Worm (Caenorhabditis elegans) whole organism, L4 larva: ENCODE results near the gene Y46C8AM.1.
A peak's percentile ranks its signal among the peaks of the same experiment; 100 is the strongest.
"Not testable (repeated sequence)": the region's sequence is repeated elsewhere in the genome, so short reads cannot be mapped to it uniquely, and the experiment has no call there.

Experiments
- F37D6.2 ChIP-seq: sonication (generic microtip); optimal IDR thresholded peaks from 2 replicates; lab custom pipeline; 2016; ENCODE audit warnings: mild to moderate bottlenecking, missing genetic modification characterization, missing compliant biosample characterization
- Y48G9A.11 ChIP-seq: fragments of 200-800 bp; sonication (Bioruptor generic); IDR thresholded peaks from 2 replicates; pipeline ENCODE4 v1.3.6; 2022; ENCODE audit warnings: missing genetic modification reagents, missing genetic modification characterization, missing compliant biosample characterization
- Y75B8A.6 ChIP-seq: fragments of 200-800 bp; sonication (Bioruptor generic); IDR thresholded peaks from 2 replicates; pipeline ENCODE4 v1.3.6; 2022; ENCODE audit warnings: missing genetic modification reagents, missing genetic modification characterization, missing compliant biosample characterization
- ZK337.2 ChIP-seq: fragments of 200-800 bp; sonication (Bioruptor generic); IDR thresholded peaks from 2 replicates; pipeline ENCODE4 v1.3.6; 2022; ENCODE audit warnings: missing genetic modification reagents, missing genetic modification characterization, missing compliant biosample characterization
- ZK546.5 ChIP-seq, 2 experiments: sonication (generic microtip); optimal IDR thresholded peaks; 2 replicates each; lab custom pipeline; 2017; ENCODE audit warnings: missing biosample characterization in 2 of 2, missing genetic modification characterization in 2 of 2
- aly-2 ChIP-seq: sonication (generic microtip); optimal IDR thresholded peaks from 2 replicates; lab custom pipeline; 2018; ENCODE audit warnings: missing biosample characterization, missing genetic modification characterization
- ceh-44 ChIP-seq: fragments of 200-800 bp; sonication (Bioruptor generic); IDR thresholded peaks from 2 replicates; pipeline ENCODE4 v1.3.6; 2022; ENCODE audit warnings: missing genetic modification reagents, missing genetic modification characterization, missing compliant biosample characterization
- ceh-62 ChIP-seq: sonication (generic microtip); optimal IDR thresholded peaks from 2 replicates; lab custom pipeline; 2017; ENCODE audit warnings: missing biosample characterization, missing genetic modification characterization
- ctbp-1 ChIP-seq: fragments of 200-800 bp; sonication (Bioruptor generic); IDR thresholded peaks from 2 replicates; pipeline ENCODE4 v1.3.6; 2022; ENCODE audit warnings: missing genetic modification reagents, missing genetic modification characterization, missing compliant biosample characterization
- daf-16 ChIP-seq, 3 experiments: sonication (generic microtip); optimal IDR thresholded peaks; 2 replicates each; lab custom pipeline; 2016 to 2017; ENCODE audit warnings: missing genetic modification characterization in 3 of 3, missing genetic modification reagents in 3 of 3, mild to moderate bottlenecking in 2 of 3, missing compliant biosample characterization in 2 of 3, missing biosample characterization in 1 of 3, moderate library complexity in 1 of 3
- daf-19 ChIP-seq: fragments of 200-800 bp; sonication (Bioruptor generic); conservative IDR thresholded peaks from 2 replicates; pipeline ENCODE4 v1.3.6; 2022; ENCODE audit warnings: missing genetic modification characterization, missing compliant biosample characterization
- dmd-6 ChIP-seq: fragments of 200-800 bp; sonication (Bioruptor generic); IDR thresholded peaks from 2 replicates; pipeline ENCODE4 v1.3.6; 2022; ENCODE audit warnings: missing genetic modification reagents, missing genetic modification characterization, missing compliant biosample characterization
- dmd-9 ChIP-seq: fragments of 200-800 bp; sonication (Bioruptor generic); IDR thresholded peaks from 2 replicates; pipeline ENCODE4 v1.3.6; 2022; ENCODE audit warnings: missing genetic modification reagents, missing genetic modification characterization, missing compliant biosample characterization
- duxl-1 ChIP-seq: sonication (generic microtip); optimal IDR thresholded peaks from 2 replicates; lab custom pipeline; 2016; ENCODE audit warnings: mild to moderate bottlenecking, missing genetic modification characterization, moderate library complexity, missing compliant biosample characterization; ENCODE audit not compliant: poor library complexity
- egl-27 ChIP-seq: sonication (generic microtip); optimal IDR thresholded peaks from 3 replicates; lab custom pipeline; 2017; ENCODE audit warnings: missing biosample characterization, missing genetic modification reagents, missing genetic modification characterization
- egl-43 ChIP-seq: fragments of 200-800 bp; sonication (Bioruptor generic); IDR thresholded peaks from 2 replicates; pipeline ENCODE4 v1.3.6; 2022; ENCODE audit warnings: missing genetic modification reagents, missing genetic modification characterization, missing compliant biosample characterization
- gei-8 ChIP-seq: fragments of 200-800 bp; sonication (Bioruptor generic); optimal IDR thresholded peaks from 2 replicates; lab custom pipeline; 2018; ENCODE audit warnings: mild to moderate bottlenecking, missing genetic modification characterization, missing compliant biosample characterization
- hlh-30 ChIP-seq: sonication (generic microtip); optimal IDR thresholded peaks from 2 replicates; lab custom pipeline; 2017; ENCODE audit warnings: antibody characterized with exemption, mild to moderate bottlenecking, missing genetic modification characterization, missing compliant biosample characterization; ENCODE audit not compliant: insufficient read depth
- lin-39 ChIP-seq: fragments of 150-350 bp; optimal IDR thresholded peaks from 2 replicates; lab custom pipeline; 2014; ENCODE audit warnings: missing biosample characterization, missing genetic modification reagents, missing genetic modification characterization
- mxl-2 ChIP-seq: fragments of 200-800 bp; sonication (Bioruptor generic); conservative IDR thresholded peaks from 2 replicates; pipeline ENCODE4 v1.3.6; 2022; ENCODE audit warnings: missing genetic modification reagents, missing genetic modification characterization, missing compliant biosample characterization
- mxl-3 ChIP-seq: fragments of 200-800 bp; sonication (Bioruptor generic); optimal IDR thresholded peaks from 2 replicates; lab custom pipeline; 2018; ENCODE audit warnings: mild to moderate bottlenecking, missing genetic modification characterization, missing compliant biosample characterization
- nhr-28 ChIP-seq: fragments of 150-350 bp; optimal IDR thresholded peaks from 2 replicates; lab custom pipeline; 2014; ENCODE audit warnings: missing biosample characterization, missing genetic modification characterization
- nhr-41 ChIP-seq: fragments of 200-800 bp; sonication (Bioruptor generic); IDR thresholded peaks from 2 replicates; pipeline ENCODE4 v1.3.6; 2022; ENCODE audit warnings: missing genetic modification reagents, missing genetic modification characterization, missing compliant biosample characterization
- pqm-1 ChIP-seq: sonication (generic microtip); optimal IDR thresholded peaks from 2 replicates; lab custom pipeline; 2017; ENCODE audit warnings: missing biosample characterization, missing genetic modification characterization
- rbr-2 ChIP-seq: sonication (generic microtip); optimal IDR thresholded peaks from 2 replicates; lab custom pipeline; 2016; ENCODE audit warnings: missing genotype, missing genetic modification characterization, missing compliant biosample characterization
- set-16 ChIP-seq: fragments of 200-800 bp; sonication (Bioruptor generic); IDR thresholded peaks from 2 replicates; pipeline ENCODE4 v1.3.6; 2022; ENCODE audit warnings: missing genetic modification reagents, missing genetic modification characterization, missing compliant biosample characterization
- snpc-1.2 ChIP-seq: fragments of 200-800 bp; sonication (Bioruptor generic); IDR thresholded peaks from 2 replicates; pipeline ENCODE4 v1.3.6; 2022; ENCODE audit warnings: missing genetic modification reagents, missing genetic modification characterization, missing compliant biosample characterization
- tag-97 ChIP-seq: fragments of 200-800 bp; sonication (Bioruptor generic); IDR thresholded peaks from 2 replicates; pipeline ENCODE4 v1.3.6; 2022; ENCODE audit warnings: missing genetic modification characterization, missing compliant biosample characterization
- unc-62 ChIP-seq, 3 experiments: fragments of 150-350 bp in 1 of 3; sonication (generic microtip); optimal IDR thresholded peaks in 2 of 3; peaks in 1 of 3; 1 replicate in 1 of 3; 2 replicates in 2 of 3; lab custom pipeline; 2014 to 2017; ENCODE audit warnings: missing biosample characterization in 3 of 3, missing genetic modification characterization in 3 of 3, missing genetic modification reagents in 3 of 3, missing genotype in 1 of 3
- zfp-3 ChIP-seq: fragments of 200-800 bp; sonication (Bioruptor generic); conservative IDR thresholded peaks from 2 replicates; pipeline ENCODE4 v1.3.6; 2022; ENCODE audit warnings: missing genetic modification reagents, missing genetic modification characterization, missing compliant biosample characterization

Y46C8AM.1 gene

ce11 chrIV:3944459-3944858, 18.2 kb upstream of the Y46C8AM.1 start, which contains the start of gene clec-72 (continued):
- TF ChIP-seq nhr-41, result no peak

DNA sequence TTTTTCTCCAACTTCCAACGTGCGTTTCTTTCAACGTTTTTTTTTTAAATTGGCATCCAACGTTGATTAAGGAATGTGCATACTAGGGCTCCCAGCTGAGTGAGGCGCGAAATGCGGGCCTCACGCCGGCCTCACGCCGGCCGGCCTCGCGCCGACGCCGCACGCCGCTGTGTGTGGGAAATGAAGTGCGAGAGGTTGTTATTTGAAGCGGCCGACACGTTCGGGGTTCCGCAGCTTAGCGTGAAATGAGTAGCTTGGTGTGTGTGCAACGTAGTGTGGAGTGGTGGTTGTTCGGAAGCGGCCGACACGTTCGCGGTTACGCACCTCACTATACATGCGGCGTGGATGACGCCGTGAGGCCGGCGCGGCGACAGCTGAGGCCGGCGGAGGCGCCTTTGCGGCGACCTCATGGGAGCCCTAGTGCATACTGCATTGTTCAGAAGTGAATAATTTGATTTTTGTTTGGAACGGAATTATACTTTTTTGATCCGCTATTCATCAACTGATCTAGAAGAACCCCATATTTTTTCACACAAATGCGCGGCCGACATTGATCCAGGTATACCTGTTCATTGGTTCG, 15.2 kb upstream of the Y46C8AM.1 start:
- TF ChIP-seq Y48G9A.11 (0 out of 2 replicates have a peak, but pooled peaks have one; percentile 6), set-16 (GFP tag; lab: Robert Waterston, UW) (peak; percentile 92), egl-43 (GFP tag; lab: Robert Waterston, UW) (peak; percentile 48; the same call in 1 of the 2 replicates), snpc-1.2 (GFP tag; lab: Robert Waterston, UW) (0 out of 2 replicates have a peak, but pooled peaks have one; percentile 40), unc-62 (GFP tag; optimal IDR thresholded peaks at IDR 0.05 in 1 of 2; lab: Kevin White, UChicago) (peak in 1 of 2 experiments; percentile 52)
- TF ChIP-seq unc-62 (tag; optimal IDR thresholded peaks at IDR 0.05; lab: Kevin White, UChicago), result not testable (repeated sequence)

ce11 chrIV:3956095-3956494, 6.6 kb upstream of the Y46C8AM.1 start, which contains the start of gene clec-73:
Gene clec-73 (minus strand): TSS chrIV:3956195.
- TF ChIP-seq rbr-2 (tag; lab: Kevin White, UChicago), result no peak
- no peak for TF ChIP-seq mxl-2 (GFP tag; lab: Robert Waterston, UW)
- no peak for TF ChIP-seq gei-8
- no peak for TF ChIP-seq ctbp-1 (GFP tag; lab: Robert Waterston, UW)

- TF ChIP-seq aly-2 (tag; lab: Kevin White, UChicago), result no peak
- TF ChIP-seq daf-19 (GFP tag; lab: Robert Waterston, UW), result no peak
- no peak for TF ChIP-seq dmd-9 (GFP tag; lab: Robert Waterston, UW)
- TF ChIP-seq mxl-3 (GFP tag; lab: Kevin White, UChicago), result no peak
- TF ChIP-seq zfp-3 (GFP tag; lab: Robert Waterston, UW), result no peak
These were observed 6.0 kb upstream of the Y46C8AM.1 start, which contains the start of gene clec-74 for ce11 chrIV:3956705-3957104. Gene clec-74 (plus strand): TSS chrIV:3957005.

DNA sequence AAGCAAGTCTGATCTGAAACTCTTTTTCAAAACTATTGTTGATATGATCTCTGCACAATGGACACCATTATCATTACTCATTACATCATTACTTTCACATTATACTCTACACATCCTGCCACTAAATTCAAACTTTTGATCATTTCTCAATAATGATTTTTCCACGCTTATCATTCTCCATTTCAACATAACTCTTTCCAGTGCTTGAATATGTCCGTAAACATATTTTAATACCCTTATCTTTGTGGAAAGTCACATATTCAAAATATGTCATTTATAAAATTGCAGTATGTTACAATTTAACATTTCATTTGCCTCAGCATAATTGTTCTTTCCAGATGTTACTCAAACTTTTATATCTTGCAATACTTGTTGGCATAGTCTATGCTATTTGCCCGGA, 2.3 kb upstream of the Y46C8AM.1 start, which contains the start of gene clec-75:
clec-75 (plus strand) TSS at position 339 of the 400 bp plus-strand sequence.
- TF ChIP-seq Y75B8A.6 (GFP tag; lab: Robert Waterston, UW), result no peak
- TF ChIP-seq egl-27 (tag; lab: Kevin White, UChicago), result no peak
- no peak for TF ChIP-seq ceh-44
- no peak for TF ChIP-seq ceh-62
- TF ChIP-seq nhr-28 (tag; lab: Kevin White, UChicago), result peak; percentile 43
- TF ChIP-seq egl-43 (GFP tag; lab: Robert Waterston, UW), result no peak
- TF ChIP-seq duxl-1, result no peak
- TF ChIP-seq pqm-1 (tag; lab: Kevin White, UChicago), result peak; percentile 73
- no peak for TF ChIP-seq lin-39 (tag; lab: Kevin White, UChicago)
- TF ChIP-seq dmd-6 (GFP tag; lab: Robert Waterston, UW), result peak; percentile 29; the same call in 1 of the 2 replicates
- TF ChIP-seq daf-16 (GFP tag; optimal IDR thresholded peaks at IDR 0.05; lab: Kevin White, UChicago), result no peak
- TF ChIP-seq daf-16 (tag; optimal IDR thresholded peaks at IDR 0.05; lab: Kevin White, UChicago), result peak; percentile 67
- no peak for TF ChIP-seq tag-97 (GFP tag; lab: Robert Waterston, UW)

ce11 chrIV:3963498-3963897, 814 bp downstream of the Y46C8AM.1 start:
- TF ChIP-seq F37D6.2 (tag; lab: Kevin White, UChicago) (no peak), dmd-6 (GFP tag; lab: Robert Waterston, UW) (peak; percentile 22; the same call in 1 of the 2 replicates), ZK546.5 (tag; optimal IDR thresholded peaks at IDR 0.05; lab: Kevin White, UChicago) (no peak), ZK337.2 (GFP tag; lab: Robert Waterston, UW) (no peak), nhr-28 (tag; lab: Kevin White, UChicago) (peak; percentile 64), mxl-3 (GFP tag; lab: Kevin White, UChicago) (no peak), hlh-30 (tag; lab: Kevin White, UChicago) (peak; percentile 9)
